Worm (Caenorhabditis elegans) whole organism, young adult: Measurements from ENCODE around the gene cal-8.

ENCODE experiments used
- B0035.1 ChIP-seq: sonication (generic microtip); optimal IDR thresholded peaks from 2 replicates; lab custom pipeline; 2016; ENCODE audit warnings: missing genetic modification characterization, mild to moderate bottlenecking, missing compliant biosample characterization, missing genotype, missing genetic modification reagents
- B0336.3 ChIP-seq: fragments of 200-800 bp; sonication (Bioruptor generic); IDR thresholded peaks from 2 replicates; pipeline ENCODE4 v1.3.6; 2022; ENCODE audit warnings: missing genetic modification characterization, missing compliant biosample characterization
- D2030.7 ChIP-seq: fragments of 200-800 bp; sonication (Bioruptor generic); IDR thresholded peaks from 2 replicates; pipeline ENCODE4 v1.3.6; 2022; ENCODE audit warnings: missing genetic modification reagents, missing genetic modification characterization, missing compliant biosample characterization
- F22D6.2 ChIP-seq: sonication (generic microtip); optimal IDR thresholded peaks from 2 replicates; lab custom pipeline; 2016; ENCODE audit warnings: mild to moderate bottlenecking, missing genetic modification characterization, missing compliant biosample characterization
- F39B2.1 ChIP-seq: fragments of 200-800 bp; sonication (Bioruptor generic); IDR thresholded peaks from 2 replicates; pipeline ENCODE4 v1.3.6; 2022; ENCODE audit warnings: missing genetic modification reagents, missing genetic modification characterization, missing compliant biosample characterization
- F49E8.2 ChIP-seq: sonication (generic microtip); optimal IDR thresholded peaks from 3 replicates; lab custom pipeline; 2017; ENCODE audit warnings: missing genetic modification characterization, mild to moderate bottlenecking, missing compliant biosample characterization, antibody characterized with exemption, moderate library complexity; ENCODE audit not compliant: insufficient read depth
- T26A5.8 ChIP-seq: sonication (generic microtip); optimal IDR thresholded peaks from 2 replicates; lab custom pipeline; 2016; ENCODE audit warnings: missing genetic modification characterization, missing compliant biosample characterization
- Y53F4B.3 ChIP-seq: fragments of 200-800 bp; sonication (Bioruptor generic); IDR thresholded peaks from 2 replicates; pipeline ENCODE4 v1.3.6; 2022; ENCODE audit warnings: missing genetic modification reagents, missing genetic modification characterization, missing compliant biosample characterization
- ZK185.1 ChIP-seq: sonication (generic microtip); optimal IDR thresholded peaks from 2 replicates; lab custom pipeline; 2016; ENCODE audit warnings: mild to moderate bottlenecking, missing genetic modification characterization, missing compliant biosample characterization; ENCODE audit not compliant: poor library complexity, severe bottlenecking
- ceh-27 ChIP-seq: fragments of 200-800 bp; sonication (Bioruptor generic); optimal IDR thresholded peaks from 2 replicates; lab custom pipeline; 2018; ENCODE audit warnings: mild to moderate bottlenecking, missing genetic modification characterization, moderate library complexity, missing compliant biosample characterization
- ceh-40 ChIP-seq: fragments of 200-800 bp; sonication (Bioruptor generic); IDR thresholded peaks from 2 replicates; pipeline ENCODE4 v1.3.6; 2022; ENCODE audit warnings: missing genetic modification characterization, missing compliant biosample characterization
- ceh-79 ChIP-seq: sonication (generic microtip); optimal IDR thresholded peaks from 2 replicates; lab custom pipeline; 2017; ENCODE audit warnings: mild to moderate bottlenecking, missing genetic modification characterization, missing compliant biosample characterization
- chd-7 ChIP-seq: sonication (generic microtip); optimal IDR thresholded peaks from 2 replicates; lab custom pipeline; 2016; ENCODE audit warnings: mild to moderate bottlenecking, missing genetic modification characterization, moderate library complexity, missing compliant biosample characterization
- dpff-1 ChIP-seq: sonication (generic microtip); optimal IDR thresholded peaks from 2 replicates; lab custom pipeline; 2017; ENCODE audit warnings: mild to moderate bottlenecking, missing genetic modification characterization, missing compliant biosample characterization
- dpl-1 ChIP-seq: fragments of 150-350 bp; optimal IDR thresholded peaks from 2 replicates; lab custom pipeline; 2014; ENCODE audit warnings: missing biosample characterization, missing genetic modification reagents, missing genetic modification characterization
- efl-1 ChIP-seq: fragments of 150-350 bp; optimal IDR thresholded peaks from 2 replicates; lab custom pipeline; 2014; ENCODE audit warnings: missing biosample characterization, missing genetic modification reagents, missing genetic modification characterization
- egl-18 ChIP-seq: fragments of 200-800 bp; sonication (Bioruptor generic); IDR thresholded peaks from 2 replicates; pipeline ENCODE4 v1.3.6; 2022; ENCODE audit warnings: missing genetic modification reagents, missing genetic modification characterization, missing compliant biosample characterization
- egrh-3 ChIP-seq: fragments of 200-800 bp; sonication (Bioruptor generic); IDR thresholded peaks from 2 replicates; pipeline ENCODE4 v1.3.6; 2022; ENCODE audit warnings: missing genetic modification reagents, missing genetic modification characterization, missing compliant biosample characterization
- him-1 ChIP-seq: sonication (generic microtip); optimal IDR thresholded peaks from 2 replicates; lab custom pipeline; 2016; ENCODE audit warnings: missing genotype, missing genetic modification reagents, missing genetic modification characterization, missing compliant biosample characterization
- hsf-1 ChIP-seq: fragments of 200-800 bp; sonication (Bioruptor generic); IDR thresholded peaks from 2 replicates; pipeline ENCODE4 v1.3.6; 2022; ENCODE audit warnings: missing genetic modification reagents, missing genetic modification characterization, missing compliant biosample characterization
- let-526 ChIP-seq: fragments of 200-800 bp; sonication (Bioruptor generic); IDR thresholded peaks from 2 replicates; pipeline ENCODE4 v1.3.6; 2022; ENCODE audit warnings: missing genetic modification reagents, missing genetic modification characterization, missing compliant biosample characterization
- lin-26 ChIP-seq: fragments of 200-800 bp; sonication (Bioruptor generic); IDR thresholded peaks from 2 replicates; pipeline ENCODE4 v1.3.6; 2022; ENCODE audit warnings: missing genetic modification reagents, missing genetic modification characterization, missing compliant biosample characterization
- lin-35 ChIP-seq, 3 experiments: fragments of 150-350 bp in 2 of 3; sonication (generic microtip) in 1 of 3; optimal IDR thresholded peaks; 2 replicates each; lab custom pipeline; 2014 to 2018; ENCODE audit warnings: missing biosample characterization in 3 of 3, missing genetic modification characterization in 3 of 3, missing genetic modification reagents in 3 of 3
- lsl-1 ChIP-seq: fragments of 200-800 bp; sonication (Bioruptor generic); optimal IDR thresholded peaks from 2 replicates; lab custom pipeline; 2018; ENCODE audit warnings: mild to moderate bottlenecking, missing genetic modification characterization, moderate library complexity, missing compliant biosample characterization
- madf-10 ChIP-seq: sonication (generic microtip); optimal IDR thresholded peaks from 2 replicates; lab custom pipeline; 2016; ENCODE audit warnings: mild to moderate bottlenecking, missing genetic modification characterization, missing compliant biosample characterization
- madf-8 ChIP-seq: fragments of 200-800 bp; sonication (Bioruptor generic); conservative IDR thresholded peaks from 2 replicates; pipeline ENCODE4 v1.3.6; 2022; ENCODE audit warnings: missing genetic modification reagents, missing genetic modification characterization, missing compliant biosample characterization
- mcd-1 ChIP-seq: fragments of 200-800 bp; sonication (Bioruptor generic); IDR thresholded peaks from 2 replicates; pipeline ENCODE4 v1.3.6; 2022; ENCODE audit warnings: missing genetic modification reagents, missing genetic modification characterization, missing compliant biosample characterization
- mxl-1 ChIP-seq: sonication (generic microtip); optimal IDR thresholded peaks from 2 replicates; lab custom pipeline; 2016; ENCODE audit warnings: missing genetic modification characterization, missing compliant biosample characterization
- nfya-1 ChIP-seq: sonication (generic microtip); optimal IDR thresholded peaks from 2 replicates; lab custom pipeline; 2017; ENCODE audit warnings: antibody characterized with exemption, missing compliant biosample characterization, missing genetic modification characterization, borderline replicate concordance; ENCODE audit not compliant: insufficient read depth
- nhr-179 ChIP-seq: sonication (generic microtip); optimal IDR thresholded peaks from 2 replicates; lab custom pipeline; 2016; ENCODE audit warnings: mild to moderate bottlenecking, missing genetic modification characterization, missing compliant biosample characterization
- nhr-90 ChIP-seq: sonication (generic microtip); optimal IDR thresholded peaks from 2 replicates; lab custom pipeline; 2016; ENCODE audit warnings: missing genotype, mild to moderate bottlenecking, missing genetic modification characterization, missing compliant biosample characterization
- rcor-1 ChIP-seq: fragments of 200-800 bp; sonication (Bioruptor generic); IDR thresholded peaks from 2 replicates; pipeline ENCODE4 v1.3.6; 2022; ENCODE audit warnings: missing genetic modification reagents, missing genetic modification characterization, missing compliant biosample characterization
- snpc-1.1 ChIP-seq: sonication (generic microtip); optimal IDR thresholded peaks from 2 replicates; lab custom pipeline; 2017; ENCODE audit warnings: missing genetic modification characterization, mild to moderate bottlenecking, missing compliant biosample characterization, antibody characterized with exemption, moderate library complexity, missing genotype, missing genetic modification reagents; ENCODE audit not compliant: insufficient read depth
- snpc-4 ChIP-seq, 5 experiments: fragments of 150-350 bp in 1 of 5; sonication (generic microtip) in 4 of 5; optimal IDR thresholded peaks; 2 replicates each; lab custom pipeline; 2014 to 2018; ENCODE audit warnings: missing genetic modification characterization in 5 of 5, missing biosample characterization in 3 of 5, antibody characterized with exemption in 2 of 5, mild to moderate bottlenecking in 2 of 5, missing compliant biosample characterization in 2 of 5, missing genotype in 2 of 5, moderate library complexity in 2 of 5, missing genetic modification reagents in 1 of 5
- somi-1 ChIP-seq: fragments of 200-800 bp; sonication (Bioruptor generic); optimal IDR thresholded peaks from 2 replicates; lab custom pipeline; 2018; ENCODE audit warnings: mild to moderate bottlenecking, missing genetic modification characterization, missing compliant biosample characterization
- tlf-1 ChIP-seq: fragments of 200-800 bp; sonication (Bioruptor generic); optimal IDR thresholded peaks from 2 replicates; lab custom pipeline; 2018; ENCODE audit warnings: mild to moderate bottlenecking, missing genetic modification characterization, missing compliant biosample characterization

Gene cal-8

DNA sequence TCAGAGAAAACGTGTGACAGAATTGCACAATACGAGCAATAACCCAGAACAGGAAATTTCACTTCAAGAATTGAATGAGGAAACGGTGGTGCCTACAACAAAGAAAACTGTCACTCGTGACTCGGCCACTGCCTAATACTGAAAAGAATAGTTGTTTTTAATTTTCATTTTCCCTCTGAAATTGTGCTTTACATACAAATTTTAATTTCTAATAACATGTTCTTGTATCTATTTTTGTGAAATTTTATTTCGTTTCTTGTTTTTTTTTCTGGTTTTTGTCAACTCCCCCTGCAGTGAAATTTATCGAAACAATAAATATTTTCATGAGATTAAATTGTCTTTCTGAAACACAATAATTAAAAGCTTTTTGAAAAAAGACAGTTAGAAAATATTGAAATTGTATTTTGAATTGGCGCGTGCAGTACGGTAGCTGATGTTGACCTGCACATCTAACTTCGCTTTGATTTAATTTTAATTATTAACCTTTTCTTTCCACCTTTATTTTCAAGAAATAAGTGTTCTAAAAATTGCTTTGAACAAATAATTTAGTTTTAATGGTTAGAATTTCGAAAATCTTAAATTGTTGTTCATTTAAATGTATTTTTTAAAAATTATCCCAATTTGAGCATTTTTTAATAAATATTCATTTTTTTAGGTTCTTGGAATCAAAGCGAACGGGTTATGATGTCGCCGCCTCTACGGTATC lies 26.0 kb downstream of the cal-8 start, which contains the start of gene daz-1 (continued):
- TF ChIP-seq Y53F4B.3: no peak
- TF ChIP-seq dpl-1 (GFP tag; lab: Kevin White, UChicago): peak; percentile 81
- peak; percentile 95 for TF ChIP-seq efl-1 (GFP tag; lab: Kevin White, UChicago)
- peak; percentile 13 for TF ChIP-seq tlf-1 (GFP tag; lab: Kevin White, UChicago)
- TF ChIP-seq F49E8.2 (tag; lab: Kevin White, UChicago): peak; percentile 40
- TF ChIP-seq lin-35 (GFP tag; optimal IDR thresholded peaks at IDR 0.05; lab: Kevin White, UChicago): peak in 2 of 3 experiments; percentile 34 to 52
- TF ChIP-seq nfya-1 (tag; lab: Kevin White, UChicago): no peak
- peak; percentile 46; the same call in 1 of the 2 replicates for TF ChIP-seq rcor-1 (GFP tag; lab: Robert Waterston, UW)
- TF ChIP-seq mcd-1: no peak
- no peak for TF ChIP-seq nhr-179 (tag; lab: Kevin White, UChicago)
- peak; percentile 68 for TF ChIP-seq madf-8 (GFP tag; lab: Robert Waterston, UW)
- TF ChIP-seq lsl-1: peak; percentile 93
- TF ChIP-seq nhr-90 (tag; lab: Kevin White, UChicago): no peak
- no peak for TF ChIP-seq ceh-27 (GFP tag; lab: Kevin White, UChicago)
- TF ChIP-seq F39B2.1: no peak
- TF ChIP-seq ZK185.1: no peak
- TF ChIP-seq lin-26 (GFP tag; lab: Robert Waterston, UW): no peak
- TF ChIP-seq D2030.7: peak; percentile 44

DNA sequence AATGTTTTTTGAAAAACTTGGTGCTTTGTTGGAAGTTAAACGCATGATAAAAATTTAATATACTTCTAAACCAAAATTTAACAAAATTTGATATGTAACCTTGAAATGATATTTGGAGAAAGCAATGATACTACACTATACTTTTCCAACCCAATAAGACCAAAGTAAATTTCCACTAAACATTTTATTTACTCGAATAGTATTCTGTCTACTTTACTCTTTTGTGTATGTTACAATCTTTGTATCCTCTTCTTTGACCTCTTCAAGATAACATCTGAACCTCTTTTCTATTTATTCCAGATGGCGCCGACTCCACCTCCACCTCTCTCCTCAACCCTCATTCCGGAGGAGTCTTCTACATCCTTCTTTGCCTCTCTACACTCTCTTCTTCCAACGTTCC lies 28.3 kb downstream of the cal-8 start, which contains the start of gene dhs-5:
dhs-5 (plus strand) TSS at position 301 of the 400 bp plus-strand sequence.
- no peak for TF ChIP-seq egrh-3
- no peak for TF ChIP-seq snpc-4 (GFP tag; optimal IDR thresholded peaks at IDR 0.05; lab: Kevin White, UChicago)
- TF ChIP-seq snpc-4 (tag; optimal IDR thresholded peaks at IDR 0.05; lab: Kevin White, UChicago): no peak
- TF ChIP-seq dpff-1 (tag; lab: Kevin White, UChicago): no peak
- TF ChIP-seq F22D6.2: no peak

DNA sequence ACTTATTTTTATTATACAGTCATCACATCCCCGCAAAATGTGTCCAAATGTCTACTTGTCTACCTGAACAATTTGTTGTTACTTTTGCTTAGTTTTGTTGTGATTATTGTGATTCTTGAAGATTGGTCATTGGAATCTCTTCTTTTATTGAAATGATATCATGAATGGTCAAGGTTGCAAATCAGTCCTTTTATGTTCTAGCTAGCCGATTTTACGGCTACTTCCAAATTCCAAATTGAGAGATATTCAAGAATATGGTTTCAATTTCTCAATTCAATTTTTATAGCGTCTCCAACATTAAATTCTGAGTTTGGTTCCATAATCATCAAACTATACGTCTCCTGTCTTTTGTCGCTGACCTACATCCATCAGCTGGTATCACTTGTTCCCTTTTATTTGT lies 30.6 kb downstream of the cal-8 start:
- no peak for TF ChIP-seq chd-7 (tag; lab: Kevin White, UChicago)
- no peak for TF ChIP-seq F39B2.1
- TF ChIP-seq madf-10 (tag; lab: Kevin White, UChicago): no peak
- no peak for TF ChIP-seq somi-1
- no peak for TF ChIP-seq snpc-1.1
- no peak for TF ChIP-seq him-1 (tag; lab: Kevin White, UChicago)
- no peak for TF ChIP-seq nfya-1 (tag; lab: Kevin White, UChicago)
- no peak for TF ChIP-seq dpl-1 (GFP tag; lab: Kevin White, UChicago)
- TF ChIP-seq D2030.7: no peak
- TF ChIP-seq B0336.3: no peak
- no peak for TF ChIP-seq mcd-1
- no peak for TF ChIP-seq mxl-1 (tag; lab: Kevin White, UChicago)
- no peak for TF ChIP-seq ceh-40 (GFP tag; lab: Robert Waterston, UW)
- no peak for TF ChIP-seq T26A5.8
- no peak for TF ChIP-seq hsf-1 (GFP tag; lab: Robert Waterston, UW)
- no peak for TF ChIP-seq let-526 (GFP tag; lab: Robert Waterston, UW)
- TF ChIP-seq B0035.1 (tag; lab: Kevin White, UChicago): no peak
- TF ChIP-seq ceh-79: no peak
- no peak for TF ChIP-seq egl-18 (GFP tag; lab: Robert Waterston, UW)
